Worm (Caenorhabditis elegans): ENCODE results near the gene epg-7.

DNA sequence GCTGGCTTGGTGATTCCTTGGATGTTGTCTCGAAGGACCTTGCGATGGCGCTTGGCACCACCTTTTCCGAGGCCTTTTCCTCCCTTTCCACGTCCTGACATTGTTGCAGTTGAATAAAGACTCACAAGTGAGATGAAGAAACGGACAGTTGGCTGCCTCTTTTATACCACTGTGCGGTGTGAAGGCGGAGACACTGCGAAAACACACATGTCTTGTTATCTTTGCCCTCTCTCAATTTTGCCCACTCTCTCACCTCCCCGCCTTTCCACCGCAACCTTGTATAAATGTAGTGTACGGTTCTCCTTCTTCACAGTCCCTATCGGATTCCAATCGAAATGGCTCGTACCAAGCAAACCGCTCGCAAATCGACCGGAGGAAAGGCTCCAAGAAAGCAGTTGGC is 24.7 kb upstream of the epg-7 start, which contains the start of the genes his-38 and his-40:
- no peak for TF ChIP-seq him-1 (tag; optimal IDR thresholded peaks at IDR 0.05)
- TF ChIP-seq W03F9.2 (tag; optimal IDR thresholded peaks at IDR 0.05), result no peak
- TF ChIP-seq dao-5 (tag; optimal IDR thresholded peaks at IDR 0.05), result no peak

Measured in whole organism, L4/young adult.